Fruit fly (Drosophila melanogaster) whole organism, prepupa: Measurements from ENCODE around the gene NP15.6.

ENCODE experiments used
- CG10631 ChIP-seq: fragments of 200-800 bp; sonication (Bioruptor generic); optimal IDR thresholded peaks from 2 replicates; lab custom pipeline; 2016; ENCODE audit warnings: missing biosample characterization, missing genetic modification characterization
- CG10669 ChIP-seq: fragments of 200-800 bp; sonication (Bioruptor generic); optimal IDR thresholded peaks from 3 replicates; lab custom pipeline; 2018; ENCODE audit warnings: missing biosample characterization, mild to moderate bottlenecking, missing genetic modification characterization, moderate library complexity
- CG11294 ChIP-seq: fragments of 200-800 bp; sonication (Bioruptor generic); IDR thresholded peaks from 2 replicates; pipeline ENCODE4 v1.3.6; 2022; ENCODE audit warnings: missing biosample characterization, missing genetic modification characterization
- CG11762 ChIP-seq: fragments of 200-800 bp; sonication (Bioruptor generic); optimal IDR thresholded peaks from 3 replicates; lab custom pipeline; 2016; ENCODE audit warnings: missing biosample characterization, missing genetic modification characterization; ENCODE audit not compliant: insufficient read depth
- CG1621 ChIP-seq: fragments of 200-800 bp; sonication (Bioruptor generic); optimal IDR thresholded peaks from 3 replicates; lab custom pipeline; 2018; ENCODE audit warnings: missing biosample characterization, mild to moderate bottlenecking, missing genetic modification characterization
- CG16779 ChIP-seq: fragments of 200-800 bp; sonication (Bioruptor generic); optimal IDR thresholded peaks from 3 replicates; lab custom pipeline; 2017; ENCODE audit warnings: missing biosample characterization, mild to moderate bottlenecking, missing genetic modification characterization
- CG3919 ChIP-seq: fragments of 200-800 bp; sonication (Bioruptor generic); optimal IDR thresholded peaks from 3 replicates; lab custom pipeline; 2016; ENCODE audit warnings: missing biosample characterization, missing genetic modification characterization
- CG4318 ChIP-seq: fragments of 200-800 bp; sonication (Bioruptor generic); optimal IDR thresholded peaks from 3 replicates; lab custom pipeline; 2017; ENCODE audit warnings: missing biosample characterization, mild to moderate bottlenecking, missing genetic modification characterization
- CG6163 ChIP-seq: fragments of 200-800 bp; sonication (Bioruptor generic); IDR thresholded peaks from 3 replicates; pipeline ENCODE4 v1.3.6; 2022; ENCODE audit warnings: missing biosample characterization, missing genetic modification characterization
- CG6276 ChIP-seq: fragments of 200-800 bp; sonication (Bioruptor generic); optimal IDR thresholded peaks from 2 replicates; lab custom pipeline; 2017; ENCODE audit warnings: missing biosample characterization, mild to moderate bottlenecking, missing genetic modification characterization
- CG6792 ChIP-seq: fragments of 200-800 bp; sonication (Bioruptor generic); optimal IDR thresholded peaks from 3 replicates; lab custom pipeline; 2016; ENCODE audit warnings: missing biosample characterization, missing genetic modification characterization
- CG6808 ChIP-seq: fragments of 200-800 bp; sonication (Bioruptor generic); optimal IDR thresholded peaks from 3 replicates; lab custom pipeline; 2017; ENCODE audit warnings: missing biosample characterization, missing genetic modification characterization, mild to moderate bottlenecking, moderate library complexity, missing genetic modification reagents
- CG7368 ChIP-seq: fragments of 200-800 bp; sonication (Bioruptor generic); optimal IDR thresholded peaks from 3 replicates; lab custom pipeline; 2016; ENCODE audit warnings: missing biosample characterization, missing genetic modification characterization
- CG8119 ChIP-seq: fragments of 200-800 bp; sonication (Bioruptor generic); IDR thresholded peaks from 3 replicates; pipeline ENCODE4 v1.3.6; 2022; ENCODE audit warnings: missing biosample characterization, missing genetic modification characterization
- CG8319 ChIP-seq: fragments of 200-800 bp; sonication (Bioruptor generic); optimal IDR thresholded peaks from 3 replicates; lab custom pipeline; 2016; ENCODE audit warnings: missing biosample characterization, missing genetic modification characterization
- CG8632 ChIP-seq: fragments of 200-800 bp; sonication (Bioruptor generic); optimal IDR thresholded peaks from 3 replicates; lab custom pipeline; 2016; ENCODE audit warnings: missing biosample characterization, missing genetic modification characterization
- CG9139 ChIP-seq: fragments of 200-800 bp; sonication (Bioruptor generic); optimal IDR thresholded peaks from 3 replicates; lab custom pipeline; 2017; ENCODE audit warnings: missing biosample characterization, mild to moderate bottlenecking, missing genetic modification characterization
- Gug ChIP-seq: fragments of 200-800 bp; sonication (Bioruptor generic); IDR thresholded peaks from 2 replicates; pipeline ENCODE4 v1.3.6; 2022; ENCODE audit warnings: missing biosample characterization, missing genetic modification characterization
- Lpt ChIP-seq: fragments of 200-800 bp; sonication (Bioruptor generic); optimal IDR thresholded peaks from 3 replicates; lab custom pipeline; 2016; ENCODE audit warnings: missing biosample characterization, missing genetic modification characterization
- OdsH ChIP-seq: fragments of 200-800 bp; sonication (Bioruptor generic); optimal IDR thresholded peaks from 3 replicates; lab custom pipeline; 2016; ENCODE audit warnings: missing biosample characterization, missing genetic modification characterization
- Sox14 ChIP-seq: fragments of 200-800 bp; sonication (Bioruptor generic); optimal IDR thresholded peaks from 3 replicates; lab custom pipeline; 2016; ENCODE audit warnings: missing biosample characterization, missing genetic modification characterization
- acj6 ChIP-seq: fragments of 200-800 bp; sonication (Bioruptor generic); optimal IDR thresholded peaks from 3 replicates; lab custom pipeline; 2016; ENCODE audit warnings: missing biosample characterization, missing genetic modification characterization
- cyc ChIP-seq: fragments of 200-800 bp; sonication (Bioruptor generic); optimal IDR thresholded peaks from 3 replicates; lab custom pipeline; 2016; ENCODE audit warnings: missing biosample characterization, missing genetic modification characterization
- dsx ChIP-seq: fragments of 200-800 bp; optimal IDR thresholded peaks from 3 replicates; lab custom pipeline; 2019; ENCODE audit warnings: missing biosample characterization, mild to moderate bottlenecking, missing genetic modification characterization, moderate library complexity; ENCODE audit not compliant: poor library complexity, severe bottlenecking
- eg ChIP-seq: fragments of 200-800 bp; sonication (Bioruptor generic); IDR thresholded peaks from 3 replicates; pipeline ENCODE4 v1.3.6; 2022; ENCODE audit warnings: missing biosample characterization, missing genetic modification characterization
- fd59A ChIP-seq: fragments of 200-800 bp; sonication (Bioruptor generic); optimal IDR thresholded peaks from 2 replicates; lab custom pipeline; 2017; ENCODE audit warnings: missing biosample characterization, mild to moderate bottlenecking, missing genetic modification characterization, missing genetic modification reagents
- fd85E ChIP-seq: fragments of 200-800 bp; sonication (Bioruptor generic); optimal IDR thresholded peaks from 3 replicates; lab custom pipeline; 2016; ENCODE audit warnings: missing biosample characterization, missing genetic modification characterization
- net ChIP-seq: fragments of 200-800 bp; sonication (Bioruptor generic); optimal IDR thresholded peaks from 3 replicates; lab custom pipeline; 2016; ENCODE audit warnings: missing biosample characterization, missing genetic modification characterization
- pdm3 ChIP-seq: fragments of 200-800 bp; sonication (Bioruptor generic); optimal IDR thresholded peaks from 3 replicates; lab custom pipeline; 2016; ENCODE audit warnings: missing biosample characterization, missing genetic modification characterization
- salr ChIP-seq, 2 experiments: fragments of 200-800 bp; sonication (Bioruptor generic); optimal IDR thresholded peaks; 3 replicates each; lab custom pipeline; 2016 to 2018; ENCODE audit warnings: missing biosample characterization in 2 of 2, missing genetic modification characterization in 2 of 2, mild to moderate bottlenecking in 1 of 2
- spab ChIP-seq: fragments of 200-800 bp; sonication (Bioruptor generic); optimal IDR thresholded peaks from 2 replicates; lab custom pipeline; 2017; ENCODE audit warnings: missing biosample characterization, mild to moderate bottlenecking, missing genetic modification characterization, missing genetic modification reagents
- ss ChIP-seq, 2 experiments: fragments of 200-800 bp; sonication (Bioruptor generic); optimal IDR thresholded peaks; 2 replicates in 1 of 2; 3 replicates in 1 of 2; lab custom pipeline; 2017 to 2018; ENCODE audit warnings: mild to moderate bottlenecking in 2 of 2, missing biosample characterization in 2 of 2, missing genetic modification characterization in 2 of 2, moderate library complexity in 1 of 2
- svp ChIP-seq: fragments of 200-800 bp; sonication (Bioruptor generic); peaks from one replicate; lab custom pipeline; 2016; ENCODE audit warnings: missing biosample characterization, missing genetic modification characterization

The NP15.6 gene

dm6 chr3R:18987428-18988416 is 39.4 kb upstream of the NP15.6 start (continued):
- no peak for TF ChIP-seq fd85E (GFP tag; lab: Kevin White, UChicago)
- TF ChIP-seq Sox14 (GFP tag; lab: Kevin White, UChicago): peak; percentile 53
- TF ChIP-seq CG7368: peak; percentile 32
- no peak for TF ChIP-seq CG16779 (tag; lab: Kevin White, UChicago)
- peak; percentile 56 for TF ChIP-seq CG1621
- TF ChIP-seq ss (GFP tag; optimal IDR thresholded peaks at IDR 0.05; lab: Kevin White, UChicago): no peak
- no peak for TF ChIP-seq Gug (GFP tag; lab: Robert Waterston, UW)
- TF ChIP-seq CG9139 (GFP tag; lab: Kevin White, UChicago): no peak
- TF ChIP-seq CG10631 (GFP tag; lab: Kevin White, UChicago): peak; percentile 13
- no peak for TF ChIP-seq spab
- peak; percentile 62 for TF ChIP-seq CG3919 (GFP tag; lab: Kevin White, UChicago)
- peak; percentile 25 for TF ChIP-seq CG4318 (GFP tag; lab: Kevin White, UChicago)
- TF ChIP-seq Lpt: peak; percentile 68
- TF ChIP-seq CG6808 (GFP tag; lab: Kevin White, UChicago): peak; percentile 51
- no peak for TF ChIP-seq CG6163 (GFP tag; lab: Robert Waterston, UW)
- no peak for TF ChIP-seq CG8632 (GFP tag; lab: Kevin White, UChicago)
- peak; percentile 39 for TF ChIP-seq CG6276
- peak; percentile 22 for TF ChIP-seq OdsH (GFP tag; lab: Kevin White, UChicago)
- TF ChIP-seq CG11762 (GFP tag; lab: Kevin White, UChicago): no peak
- TF ChIP-seq eg: peak; percentile 37; the same call in 2 of the 3 replicates
- no peak for TF ChIP-seq CG8319
- TF ChIP-seq pdm3 (GFP tag; lab: Kevin White, UChicago): peak; percentile 51
- no peak for TF ChIP-seq CG11294 (GFP tag; lab: Robert Waterston, UW)

dm6 chr3R:18988957-18989818 is 38.0 kb upstream of the NP15.6 start:
- TF ChIP-seq ss (GFP tag; optimal IDR thresholded peaks at IDR 0.05; lab: Kevin White, UChicago) (peak in 1 of 2 experiments; percentile 91), acj6 (GFP tag; lab: Kevin White, UChicago) (no peak), net (GFP tag; lab: Kevin White, UChicago) (no peak)

- TF ChIP-seq fd59A (GFP tag; lab: Kevin White, UChicago) (no peak), CG6792 (GFP tag; lab: Kevin White, UChicago) (no peak), cyc (GFP tag; lab: Kevin White, UChicago) (no peak), salr (GFP tag; optimal IDR thresholded peaks at IDR 0.05; lab: Kevin White, UChicago) (no peak), Sox14 (GFP tag; lab: Kevin White, UChicago) (no peak), dsx (no peak), svp (GFP tag; lab: Kevin White, UChicago) (no peak), Gug (GFP tag; lab: Robert Waterston, UW) (no peak), CG10669 (GFP tag; lab: Kevin White, UChicago) (no peak), CG8119 (GFP tag; lab: Robert Waterston, UW) (no peak)
These were observed 37.4 kb upstream of the NP15.6 start for dm6 chr3R:18989819-18990137.
